Worm (Caenorhabditis elegans) whole organism, L1 larva: Measurements from ENCODE around the gene T01B6.1.
A peak's percentile ranks its signal among the peaks of the same experiment; 100 is the strongest.

ENCODE experiments used
- C04F5.9 ChIP-seq: sonication (generic microtip); optimal IDR thresholded peaks from 2 replicates; lab custom pipeline; 2016; ENCODE audit warnings: missing genetic modification characterization, missing compliant biosample characterization
- Y116A8C.19 ChIP-seq: sonication (generic microtip); optimal IDR thresholded peaks from 2 replicates; lab custom pipeline; 2016; ENCODE audit warnings: missing compliant biosample characterization, missing genetic modification characterization, borderline replicate concordance
- alr-1 ChIP-seq: fragments of 200-800 bp; sonication (Bioruptor generic); optimal IDR thresholded peaks from 2 replicates; lab custom pipeline; 2018; ENCODE audit warnings: borderline replicate concordance, mild to moderate bottlenecking, missing genetic modification characterization, missing compliant biosample characterization
- aly-2 ChIP-seq: fragments of 150-350 bp; optimal IDR thresholded peaks from 2 replicates; lab custom pipeline; 2014; ENCODE audit warnings: missing biosample characterization, missing genetic modification characterization
- blmp-1 ChIP-seq: fragments of 150-350 bp; optimal IDR thresholded peaks from 2 replicates; lab custom pipeline; 2014; ENCODE audit warnings: missing biosample characterization, missing genetic modification characterization
- dpl-1 ChIP-seq, 3 experiments: fragments of 150-350 bp in 2 of 3; sonication (generic microtip) in 1 of 3; optimal IDR thresholded peaks; 2 replicates each; lab custom pipeline; 2014 to 2017; ENCODE audit warnings: missing biosample characterization in 3 of 3, missing genetic modification characterization in 3 of 3, missing genetic modification reagents in 3 of 3
- dsc-1 ChIP-seq: sonication (generic microtip); optimal IDR thresholded peaks from 2 replicates; lab custom pipeline; 2016; ENCODE audit warnings: mild to moderate bottlenecking, missing genetic modification characterization, missing compliant biosample characterization
- efl-1 ChIP-seq, 4 experiments: fragments of 150-350 bp; optimal IDR thresholded peaks in 3 of 4; peaks in 1 of 4; 1 replicate in 1 of 4; 2 replicates in 3 of 4; lab custom pipeline; 2014; ENCODE audit warnings: missing biosample characterization in 2 of 4, missing genetic modification characterization in 2 of 4, missing genetic modification reagents in 2 of 4
- egl-13 ChIP-seq: sonication (generic microtip); optimal IDR thresholded peaks from 2 replicates; lab custom pipeline; 2016; ENCODE audit warnings: missing genotype, missing genetic modification reagents, missing genetic modification characterization, missing compliant biosample characterization
- egl-27 ChIP-seq, 2 experiments: fragments of 150-350 bp in 1 of 2; sonication (generic microtip); optimal IDR thresholded peaks; 3 replicates each; lab custom pipeline; 2017 to 2018; ENCODE audit warnings: missing biosample characterization in 2 of 2, missing genetic modification characterization in 2 of 2, missing genetic modification reagents in 2 of 2
- elt-3 ChIP-seq, 6 experiments: fragments of 150-350 bp in 1 of 6; sonication (generic microtip); optimal IDR thresholded peaks; 2 replicates each; lab custom pipeline; 2017 to 2018; ENCODE audit warnings: missing biosample characterization in 6 of 6, missing genetic modification characterization in 6 of 6, inconsistent platforms in 1 of 6
- fkh-4 ChIP-seq: sonication (generic microtip); optimal IDR thresholded peaks from 2 replicates; lab custom pipeline; 2016; ENCODE audit warnings: missing compliant biosample characterization, missing genetic modification characterization, borderline replicate concordance
- fkh-8 ChIP-seq: sonication (generic microtip); optimal IDR thresholded peaks from 2 replicates; lab custom pipeline; 2016; ENCODE audit warnings: mild to moderate bottlenecking, missing genetic modification characterization, missing compliant biosample characterization
- fos-1 ChIP-seq: fragments of 150-350 bp; optimal IDR thresholded peaks from 2 replicates; lab custom pipeline; 2014; ENCODE audit warnings: missing biosample characterization, missing genetic modification characterization
- grh-1 ChIP-seq: fragments of 200-800 bp; sonication (Bioruptor generic); IDR thresholded peaks from 2 replicates; pipeline ENCODE4 v1.3.6; 2022; ENCODE audit warnings: missing genetic modification reagents, missing genetic modification characterization, missing compliant biosample characterization
- lin-13 ChIP-seq: fragments of 150-350 bp; optimal IDR thresholded peaks from 2 replicates; lab custom pipeline; 2014; ENCODE audit warnings: missing biosample characterization, missing genetic modification reagents, missing genetic modification characterization
- lin-14 ChIP-seq: fragments of 200-800 bp; sonication (Bioruptor generic); optimal IDR thresholded peaks from 2 replicates; lab custom pipeline; 2018; ENCODE audit warnings: mild to moderate bottlenecking, missing genetic modification characterization, moderate library complexity, missing compliant biosample characterization
- lsy-2 ChIP-seq, 2 experiments: fragments of 150-350 bp; optimal IDR thresholded peaks; 2 replicates each; lab custom pipeline; 2014; ENCODE audit warnings: missing biosample characterization in 2 of 2, missing genetic modification characterization in 2 of 2
- nhr-11 ChIP-seq: fragments of 150-350 bp; optimal IDR thresholded peaks from 2 replicates; lab custom pipeline; 2014; ENCODE audit warnings: missing biosample characterization, missing genetic modification characterization
- nhr-12 ChIP-seq: sonication (generic microtip); optimal IDR thresholded peaks from 2 replicates; lab custom pipeline; 2017; ENCODE audit warnings: missing biosample characterization, missing genetic modification characterization
- nhr-19 ChIP-seq: fragments of 200-800 bp; sonication (Bioruptor generic); conservative IDR thresholded peaks from 2 replicates; pipeline ENCODE4 v1.3.6; 2022; ENCODE audit warnings: missing genetic modification characterization, missing compliant biosample characterization
- nhr-20 ChIP-seq: sonication (generic microtip); optimal IDR thresholded peaks from 2 replicates; lab custom pipeline; 2016; ENCODE audit warnings: mild to moderate bottlenecking, missing genetic modification characterization, missing compliant biosample characterization
- nhr-28 ChIP-seq: fragments of 150-350 bp; optimal IDR thresholded peaks from 2 replicates; lab custom pipeline; 2014; ENCODE audit warnings: missing biosample characterization, missing genetic modification characterization
- nhr-47 ChIP-seq: sonication (generic microtip); optimal IDR thresholded peaks from 2 replicates; lab custom pipeline; 2016; ENCODE audit warnings: mild to moderate bottlenecking, missing genetic modification characterization, moderate library complexity, missing compliant biosample characterization
- nhr-77 ChIP-seq: fragments of 150-350 bp; optimal IDR thresholded peaks from 2 replicates; lab custom pipeline; 2014; ENCODE audit warnings: missing biosample characterization, missing genetic modification characterization
- nhr-85 ChIP-seq: sonication (generic microtip); peaks from one replicate; lab custom pipeline; 2016; ENCODE audit warnings: missing genetic modification characterization, inconsistent platforms, missing compliant biosample characterization
- nhr-90 ChIP-seq: sonication (generic microtip); optimal IDR thresholded peaks from 2 replicates; lab custom pipeline; 2016; ENCODE audit warnings: mild to moderate bottlenecking, missing genetic modification characterization, missing compliant biosample characterization; ENCODE audit not compliant: poor library complexity
- pax-3 ChIP-seq: fragments of 200-800 bp; sonication (Bioruptor generic); optimal IDR thresholded peaks from 2 replicates; lab custom pipeline; 2018; ENCODE audit warnings: mild to moderate bottlenecking, missing genetic modification characterization, moderate library complexity, missing compliant biosample characterization
- pqm-1 ChIP-seq: sonication (generic microtip); optimal IDR thresholded peaks from 3 replicates; lab custom pipeline; 2017; ENCODE audit warnings: missing biosample characterization, missing genetic modification characterization
- snpc-4 ChIP-seq: fragments of 150-350 bp; optimal IDR thresholded peaks from 2 replicates; lab custom pipeline; 2014; ENCODE audit warnings: missing biosample characterization, missing genetic modification characterization
- sox-4 ChIP-seq: sonication (generic microtip); optimal IDR thresholded peaks from 2 replicates; lab custom pipeline; 2016; ENCODE audit warnings: missing genetic modification characterization, missing compliant biosample characterization
- tlp-1 ChIP-seq: fragments of 150-350 bp; optimal IDR thresholded peaks from 2 replicates; lab custom pipeline; 2014; ENCODE audit warnings: missing biosample characterization, missing genetic modification characterization
- unc-86 ChIP-seq: sonication (generic microtip); optimal IDR thresholded peaks from 2 replicates; lab custom pipeline; 2016; ENCODE audit warnings: missing genetic modification characterization, missing compliant biosample characterization
- unc-98 ChIP-seq: fragments of 200-800 bp; sonication (Bioruptor generic); IDR thresholded peaks from 2 replicates; pipeline ENCODE4 v1.3.6; 2022; ENCODE audit warnings: missing genetic modification characterization, missing compliant biosample characterization
- vab-15 ChIP-seq: sonication (generic microtip); optimal IDR thresholded peaks from 2 replicates; lab custom pipeline; 2017; ENCODE audit warnings: missing genotype, mild to moderate bottlenecking, missing genetic modification characterization, missing compliant biosample characterization
- zip-4 ChIP-seq: fragments of 200-800 bp; sonication (Bioruptor generic); optimal IDR thresholded peaks from 2 replicates; lab custom pipeline; 2018; ENCODE audit warnings: mild to moderate bottlenecking, missing genetic modification characterization, moderate library complexity, missing compliant biosample characterization
- ztf-11 ChIP-seq, 2 experiments: sonication (generic microtip); optimal IDR thresholded peaks; 2 replicates each; lab custom pipeline; 2016 to 2017; ENCODE audit warnings: missing genetic modification characterization in 2 of 2, missing biosample characterization in 1 of 2, missing compliant biosample characterization in 1 of 2
- ztf-4 ChIP-seq: fragments of 150-350 bp; optimal IDR thresholded peaks from 2 replicates; lab custom pipeline; 2014; ENCODE audit warnings: missing biosample characterization, missing genetic modification characterization

The T01B6.1 gene

DNA sequence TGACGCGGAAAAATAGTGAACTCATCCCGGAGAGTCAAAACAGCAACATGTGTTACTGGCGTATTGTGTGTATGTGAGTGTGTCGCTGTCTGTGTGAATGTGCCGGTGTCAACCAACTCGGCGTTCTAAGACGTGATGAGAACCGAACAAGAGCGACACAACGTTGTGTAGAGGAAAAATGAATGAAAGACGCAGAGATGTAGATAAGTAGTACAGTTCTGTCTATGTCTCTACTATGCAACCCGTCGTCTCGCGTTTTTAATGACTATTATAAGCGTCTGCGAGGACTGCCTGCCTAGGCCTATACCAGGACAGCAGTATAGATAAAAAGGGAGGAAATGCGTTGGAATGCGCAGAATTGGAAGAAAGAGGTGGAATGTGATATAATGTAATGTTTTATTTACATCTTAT lies 47.5 kb upstream of the T01B6.1 start (continued):
- TF ChIP-seq zip-4 (GFP tag; lab: Kevin White, UChicago) (no peak), dsc-1 (tag; lab: Kevin White, UChicago) (peak; percentile 22), aly-2 (tag; lab: Kevin White, UChicago) (no peak), blmp-1 (tag; lab: Kevin White, UChicago) (peak; percentile 50), tlp-1 (tag; lab: Kevin White, UChicago) (no peak), C04F5.9 (tag; lab: Kevin White, UChicago) (no peak), elt-3 (tag; optimal IDR thresholded peaks at IDR 0.05; lab: Kevin White, UChicago) (peak in 1 of 6 experiments; percentile 35), vab-15 (no peak), fkh-8 (tag; lab: Kevin White, UChicago) (no peak)
- TF ChIP-seq, all 84 proteins: peak for 15

DNA sequence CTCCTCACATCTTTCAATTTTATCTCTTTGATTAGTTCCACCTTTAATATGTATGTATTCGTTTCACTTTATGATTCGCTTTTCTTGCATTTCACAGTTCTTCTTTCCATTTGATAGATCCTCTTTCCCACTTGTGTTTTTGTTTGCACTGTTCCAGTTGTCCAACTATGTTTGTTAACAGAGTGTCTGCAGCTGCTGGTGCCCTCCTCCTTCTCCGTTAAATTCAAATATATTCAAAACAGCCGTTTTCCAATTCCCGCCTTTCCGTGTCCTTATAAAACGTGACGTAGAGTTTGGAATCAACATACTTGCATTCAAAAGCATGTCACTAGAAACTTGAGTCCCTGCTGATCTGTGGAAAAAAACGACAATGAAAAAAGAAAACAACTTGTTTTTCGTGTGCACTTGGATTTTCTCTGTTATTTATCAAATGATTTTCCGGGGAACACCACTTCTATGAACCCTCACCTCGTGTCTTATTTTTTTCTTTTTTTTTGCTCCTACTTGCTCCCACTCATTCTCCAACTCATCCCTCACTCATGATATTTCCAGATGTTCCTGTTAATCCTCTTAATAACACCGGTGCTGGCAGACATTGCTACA lies 41.2 kb upstream of the T01B6.1 start, which contains the start of gene T10H10.2:
T10H10.2 (plus strand) TSS at position 553 of the 603 bp plus-strand sequence.
- TF ChIP-seq Y116A8C.19 (tag; lab: Kevin White, UChicago) (no peak), grh-1 (no peak), egl-27 (tag; optimal IDR thresholded peaks at IDR 0.05; lab: Kevin White, UChicago) (no peak), egl-13 (no peak), nhr-20 (tag; lab: Kevin White, UChicago) (no peak), fos-1 (tag; lab: Kevin White, UChicago) (no peak), blmp-1 (tag; lab: Kevin White, UChicago) (peak; percentile 51), nhr-47 (tag; lab: Kevin White, UChicago) (no peak)

ce11 chrX:2301821-2302220 lies 33.7 kb upstream of the T01B6.1 start:
- TF ChIP-seq lin-14 (GFP tag; lab: Kevin White, UChicago) (no peak), ztf-4 (tag; lab: Kevin White, UChicago) (no peak), snpc-4 (tag; lab: Kevin White, UChicago) (no peak), pax-3 (no peak), lsy-2 (tag; optimal IDR thresholded peaks at IDR 0.05; lab: Kevin White, UChicago) (no peak), sox-4 (tag; lab: Kevin White, UChicago) (no peak), tlp-1 (tag; lab: Kevin White, UChicago) (no peak), nhr-77 (no peak), efl-1 (optimal IDR thresholded peaks at IDR 0.05; lab: Kevin White, UChicago) (no peak), efl-1 (GFP tag; optimal IDR thresholded peaks at IDR 0.05 in 1 of 2; lab: Kevin White, UChicago) (peak in 1 of 2 experiments; percentile 80), nhr-90 (tag; lab: Kevin White, UChicago) (no peak), Y116A8C.19 (tag; lab: Kevin White, UChicago) (no peak), elt-3 (tag; optimal IDR thresholded peaks at IDR 0.05; lab: Kevin White, UChicago) (no peak), blmp-1 (tag; lab: Kevin White, UChicago) (peak; percentile 35), nhr-11 (tag; lab: Kevin White, UChicago) (no peak), nhr-19 (GFP tag; lab: Robert Waterston, UW) (no peak), alr-1 (tag; lab: Kevin White, UChicago) (no peak)

ce11 chrX:2302782-2303181 lies 32.7 kb upstream of the T01B6.1 start, which contains the start of gene hum-6:
Gene hum-6, plus strand, starts transcription at chrX:2303082.
- TF ChIP-seq nhr-28 (tag; lab: Kevin White, UChicago) (no peak), elt-3 (tag; optimal IDR thresholded peaks at IDR 0.05; lab: Kevin White, UChicago) (no peak), pqm-1 (tag; lab: Kevin White, UChicago) (no peak), egl-27 (tag; optimal IDR thresholded peaks at IDR 0.05; lab: Kevin White, UChicago) (no peak), ztf-11 (tag; optimal IDR thresholded peaks at IDR 0.05; lab: Kevin White, UChicago) (no peak), unc-98 (GFP tag; lab: Robert Waterston, UW) (no peak), fkh-8 (tag; lab: Kevin White, UChicago) (no peak), aly-2 (tag; lab: Kevin White, UChicago) (no peak), vab-15 (no peak), nhr-12 (tag; lab: Kevin White, UChicago) (no peak), nhr-11 (tag; lab: Kevin White, UChicago) (no peak), alr-1 (tag; lab: Kevin White, UChicago) (no peak), nhr-19 (GFP tag; lab: Robert Waterston, UW) (no peak), fkh-4 (no peak), dpl-1 (GFP tag; optimal IDR thresholded peaks at IDR 0.05; lab: Kevin White, UChicago) (no peak), unc-86 (tag; lab: Kevin White, UChicago) (no peak), nhr-85 (no peak), lin-13 (GFP tag; lab: Kevin White, UChicago) (no peak), Y116A8C.19 (tag; lab: Kevin White, UChicago) (no peak)
